Fruit fly (Drosophila melanogaster): ENCODE measurements around the gene Liprin-alpha.

Liprin-alpha gene

dm6 chr2L:6740088-6740487, 16.4 kb downstream of the Liprin-alpha start, which contains the start of gene TTLL3A:
TSS of gene TTLL3A (minus strand) at chr2L:6740188.
- TF ChIP-seq gl (tag; optimal IDR thresholded peaks at IDR 0.05) = no peak
- no peak for TF ChIP-seq CG9948 (tag; optimal IDR thresholded peaks at IDR 0.05)
- no peak for TF ChIP-seq CG10348 (GFP tag; IDR thresholded peaks at IDR 0.05)
- TF ChIP-seq D1 (tag; optimal IDR thresholded peaks at IDR 0.05) = no peak
- no peak for TF ChIP-seq CG12605 (GFP tag; IDR thresholded peaks at IDR 0.05)
- no peak for TF ChIP-seq CG8159 (tag; optimal IDR thresholded peaks at IDR 0.05)
- TF ChIP-seq CG32121 (GFP tag; IDR thresholded peaks at IDR 0.05) = no peak
- no peak for TF ChIP-seq rn (GFP tag; IDR thresholded peaks at IDR 0.05)
- TF ChIP-seq Pif1A (GFP tag; optimal IDR thresholded peaks at IDR 0.05) = no peak
- TF ChIP-seq Ets98B (GFP tag; IDR thresholded peaks at IDR 0.05) = no peak

dm6 chr2L:6741980-6742591, 18.4 kb downstream of the Liprin-alpha start, which contains the start of gene meng:
TSS of gene meng (plus strand) at chr2L:6742502.
- TF ChIP-seq CG32121 (GFP tag; IDR thresholded peaks at IDR 0.05) = peak; percentile 18; the same call in 1 of the 2 replicates
- TF ChIP-seq CG34367 (tag; optimal IDR thresholded peaks at IDR 0.05) = no peak

- TF ChIP-seq D1 (tag; optimal IDR thresholded peaks at IDR 0.05) (no peak), CG10348 (GFP tag; IDR thresholded peaks at IDR 0.05) (no peak), CG14655 (GFP tag; optimal IDR thresholded peaks at IDR 0.05) (no peak), CG8301 (tag; optimal IDR thresholded peaks at IDR 0.05) (no peak)
Observed at dm6 chr2L:6745522-6745921, 21.8 kb downstream of the Liprin-alpha start, which contains the start of gene CG31910. TSS of gene CG31910 (minus strand) at chr2L:6745622.

dm6 chr2L:6747814-6748213, 24.1 kb downstream of the Liprin-alpha start, which contains the start of gene CG44271:
TSS of gene CG44271 (minus strand) at chr2L:6747914.
- TF ChIP-seq CG9948 (tag; optimal IDR thresholded peaks at IDR 0.05) (no peak), Ets98B (GFP tag; IDR thresholded peaks at IDR 0.05) (no peak), CG15710 (tag; optimal IDR thresholded peaks at IDR 0.05) (no peak), Pif1A (GFP tag; optimal IDR thresholded peaks at IDR 0.05) (no peak), CG4496 (GFP tag; IDR thresholded peaks at IDR 0.05) (no peak), CG13204 (GFP tag; optimal IDR thresholded peaks at IDR 0.05) (no peak), Snoo (tag; optimal IDR thresholded peaks at IDR 0.05) (no peak), fd96Ca (GFP tag; IDR thresholded peaks at IDR 0.05) (no peak), Pif1B (GFP tag; optimal IDR thresholded peaks at IDR 0.05) (no peak), CG17806 (tag; optimal IDR thresholded peaks at IDR 0.05) (no peak), CG10348 (GFP tag; IDR thresholded peaks at IDR 0.05) (no peak), rn (GFP tag; IDR thresholded peaks at IDR 0.05) (no peak)

- 0 out of 2 replicates have a peak, but pooled peaks have one; percentile 8 for TF ChIP-seq rn (GFP tag; IDR thresholded peaks at IDR 0.05)
- no peak for TF ChIP-seq EcR (GFP tag; optimal IDR thresholded peaks at IDR 0.05)
- no peak for TF ChIP-seq CG15710 (tag; optimal IDR thresholded peaks at IDR 0.05)
- 0 out of 3 replicates have a peak, but pooled peaks have one; percentile 28 for TF ChIP-seq CG4496 (GFP tag; IDR thresholded peaks at IDR 0.05)
- peak; percentile 63; the same call in 1 of the 2 replicates for TF ChIP-seq CG32121 (GFP tag; IDR thresholded peaks at IDR 0.05)
- no peak for TF ChIP-seq D1 (tag; optimal IDR thresholded peaks at IDR 0.05)
- no peak for TF ChIP-seq fd96Ca (GFP tag; IDR thresholded peaks at IDR 0.05)
- TF ChIP-seq CG12605 (GFP tag; IDR thresholded peaks at IDR 0.05) = no peak
Observed at dm6 chr2L:6751037-6751436, 27.3 kb downstream of the Liprin-alpha start.

- TF ChIP-seq CG8159 (tag; optimal IDR thresholded peaks at IDR 0.05) (no peak), CG15710 (tag; optimal IDR thresholded peaks at IDR 0.05) (no peak), CG13204 (GFP tag; optimal IDR thresholded peaks at IDR 0.05) (no peak), CG17806 (tag; optimal IDR thresholded peaks at IDR 0.05) (no peak), CG12605 (GFP tag; IDR thresholded peaks at IDR 0.05) (no peak), Ets98B (GFP tag; IDR thresholded peaks at IDR 0.05) (no peak), CG9948 (tag; optimal IDR thresholded peaks at IDR 0.05) (no peak), Snoo (tag; optimal IDR thresholded peaks at IDR 0.05) (no peak), CG10348 (GFP tag; IDR thresholded peaks at IDR 0.05) (no peak), Pif1B (GFP tag; optimal IDR thresholded peaks at IDR 0.05) (no peak), EcR (GFP tag; optimal IDR thresholded peaks at IDR 0.05) (no peak), CG4496 (GFP tag; IDR thresholded peaks at IDR 0.05) (no peak), CG32121 (GFP tag; IDR thresholded peaks at IDR 0.05) (no peak), CG14655 (GFP tag; optimal IDR thresholded peaks at IDR 0.05) (no peak), D1 (tag; optimal IDR thresholded peaks at IDR 0.05) (no peak), CG8301 (tag; optimal IDR thresholded peaks at IDR 0.05) (no peak), Pif1A (GFP tag; optimal IDR thresholded peaks at IDR 0.05) (no peak), rn (GFP tag; IDR thresholded peaks at IDR 0.05) (no peak), CG34367 (tag; optimal IDR thresholded peaks at IDR 0.05) (no peak), gl (tag; optimal IDR thresholded peaks at IDR 0.05) (no peak)
Observed at dm6 chr2L:6759528-6759927, 35.8 kb downstream of the Liprin-alpha start, which contains the start of gene CG11322. TSS of gene CG11322 (minus strand) at chr2L:6759628.

dm6 chr2L:6772655-6773054, 49.0 kb downstream of the Liprin-alpha start, which contains the start of gene LUBEL:
TSS of gene LUBEL (minus strand) at chr2L:6772755.
- TF ChIP-seq CG32121 (GFP tag; IDR thresholded peaks at IDR 0.05) = 0 out of 2 replicates have a peak, but pooled peaks have one; percentile 32
- no peak for TF ChIP-seq D1 (tag; optimal IDR thresholded peaks at IDR 0.05)
